Worm (Caenorhabditis elegans) whole organism, early embryonic: ENCODE data around the gene sir-2.3.

Experiments used
- aly-1 ChIP-seq: sonication (generic microtip); optimal IDR thresholded peaks from 2 replicates; lab custom pipeline; 2016; ENCODE audit warnings: missing genetic modification characterization, missing compliant biosample characterization
- ama-1 ChIP-seq: fragments of 150-350 bp; optimal IDR thresholded peaks from 2 replicates; lab custom pipeline; 2014
- ceh-13 ChIP-seq: fragments of 200-800 bp; sonication (Bioruptor generic); optimal IDR thresholded peaks from 2 replicates; lab custom pipeline; 2018; ENCODE audit warnings: mild to moderate bottlenecking, missing genetic modification characterization, missing compliant biosample characterization
- ceh-36 ChIP-seq: sonication (generic microtip); optimal IDR thresholded peaks from 2 replicates; lab custom pipeline; 2016; ENCODE audit warnings: missing genetic modification characterization, inconsistent platforms, missing compliant biosample characterization
- ets-7 ChIP-seq: sonication (generic microtip); optimal IDR thresholded peaks from 2 replicates; lab custom pipeline; 2016; ENCODE audit warnings: missing genotype, missing genetic modification characterization, missing compliant biosample characterization
- flt-1 ChIP-seq: fragments of 200-800 bp; sonication (Bioruptor generic); IDR thresholded peaks from 2 replicates; pipeline ENCODE4 v1.3.6; 2022; ENCODE audit warnings: missing genetic modification characterization, missing compliant biosample characterization
- hmbx-1 ChIP-seq: sonication (generic microtip); optimal IDR thresholded peaks from 2 replicates; lab custom pipeline; 2016; ENCODE audit warnings: mild to moderate bottlenecking, missing genetic modification characterization, missing compliant biosample characterization
- hmg-4 ChIP-seq: fragments of 200-800 bp; sonication (Bioruptor generic); optimal IDR thresholded peaks from 2 replicates; lab custom pipeline; 2018; ENCODE audit warnings: mild to moderate bottlenecking, missing genetic modification characterization, missing compliant biosample characterization
- scrt-1 ChIP-seq: fragments of 200-800 bp; sonication (Bioruptor generic); IDR thresholded peaks from 2 replicates; pipeline ENCODE4 v1.3.6; 2022; ENCODE audit warnings: missing genetic modification characterization, missing compliant biosample characterization
- tbx-11 ChIP-seq: fragments of 200-800 bp; sonication (Bioruptor generic); IDR thresholded peaks from 2 replicates; pipeline ENCODE4 v1.3.6; 2022; ENCODE audit warnings: missing genetic modification characterization, missing compliant biosample characterization
- tbx-37 ChIP-seq: fragments of 200-800 bp; sonication (Bioruptor generic); conservative IDR thresholded peaks from 2 replicates; pipeline ENCODE4 v1.3.6; 2022; ENCODE audit warnings: missing genetic modification reagents, missing genetic modification characterization, missing compliant biosample characterization
- tra-4 ChIP-seq: sonication (generic microtip); optimal IDR thresholded peaks from 2 replicates; lab custom pipeline; 2017; ENCODE audit warnings: missing genetic modification characterization, missing compliant biosample characterization

The sir-2.3 gene

DNA sequence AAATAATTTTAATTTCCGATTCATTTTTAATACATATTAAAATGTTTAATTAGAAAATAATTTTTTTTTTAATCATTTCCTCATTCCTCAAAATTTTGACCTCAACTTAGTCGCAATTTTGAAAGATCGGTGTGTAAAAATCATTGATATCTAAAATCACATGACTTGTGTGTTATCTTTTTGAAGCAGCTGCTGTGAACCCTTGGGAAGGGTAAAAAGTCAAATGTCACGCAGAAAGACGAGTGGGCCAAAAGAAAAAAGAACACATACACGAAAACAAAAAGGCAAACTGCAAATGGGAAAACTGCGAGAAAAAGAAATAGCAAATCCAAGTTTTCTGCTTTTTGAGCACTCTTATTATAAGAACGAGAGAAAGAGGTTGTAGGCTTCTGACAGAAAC, 51.8 kb downstream of the sir-2.3 start:
- TF ChIP-seq tbx-11 (GFP tag; lab: Robert Waterston, UW) (no peak), ets-7 (tag; lab: Kevin White, UChicago) (no peak), ceh-13 (GFP tag; lab: Kevin White, UChicago) (no peak), aly-1 (no peak), tra-4 (tag; lab: Kevin White, UChicago) (no peak), ama-1 (no peak), scrt-1 (GFP tag; lab: Robert Waterston, UW) (no peak), ceh-36 (tag; lab: Kevin White, UChicago) (no peak), hmbx-1 (no peak), hmg-4 (no peak), flt-1 (GFP tag; lab: Robert Waterston, UW) (no peak), tbx-37 (GFP tag; lab: Robert Waterston, UW) (no peak)
